Worm (Caenorhabditis elegans): ENCODE measurements around the gene hlh-6.

Gene hlh-6

ce11 chrII:9591071-9591470 is 23.6 kb downstream of the hlh-6 start, which contains the start of the genes E02H1.1 and tag-124 (continued):
- TF ChIP-seq nhr-85 (tag) (peak; percentile 97), ceh-8 (GFP tag; optimal IDR thresholded peaks at IDR 0.05) (peak; percentile 47), egl-27 (tag; optimal IDR thresholded peaks at IDR 0.05) (no peak), blmp-1 (tag; optimal IDR thresholded peaks at IDR 0.05) (peak; percentile 50), nhr-20 (tag; optimal IDR thresholded peaks at IDR 0.05) (peak; percentile 94), skn-1 (tag; optimal IDR thresholded peaks at IDR 0.05) (peak; percentile 62), nhr-90 (tag; optimal IDR thresholded peaks at IDR 0.05; ENCODE audit: poor library complexity) (peak; percentile 94), Y116A8C.19 (tag; optimal IDR thresholded peaks at IDR 0.05; ENCODE audit: borderline replicate concordance) (peak; percentile 93), nhr-47 (tag; optimal IDR thresholded peaks at IDR 0.05) (peak; percentile 93), sox-4 (tag; optimal IDR thresholded peaks at IDR 0.05) (peak; percentile 95), elt-2 (tag; optimal IDR thresholded peaks at IDR 0.05) (peak; percentile 88), pqm-1 (tag; optimal IDR thresholded peaks at IDR 0.05) (no peak), ztf-11 (tag; optimal IDR thresholded peaks at IDR 0.05) (peak in 1 of 2 experiments; percentile 97), rnt-1 (tag; optimal IDR thresholded peaks at IDR 0.05) (peak; percentile 99), lin-14 (GFP tag; optimal IDR thresholded peaks at IDR 0.05) (peak; percentile 86), ces-1 (GFP tag; optimal IDR thresholded peaks at IDR 0.05) (no peak), fos-1 (tag; optimal IDR thresholded peaks at IDR 0.05) (peak; percentile 61), pag-3 (tag; optimal IDR thresholded peaks at IDR 0.05; ENCODE audit: borderline replicate concordance, insufficient read depth) (no peak), nhr-77 (tag; optimal IDR thresholded peaks at IDR 0.05) (no peak), snpc-4 (tag; optimal IDR thresholded peaks at IDR 0.05) (peak; percentile 38), mef-2 (tag; optimal IDR thresholded peaks at IDR 0.05) (no peak), sup-37 (GFP tag; optimal IDR thresholded peaks at IDR 0.05) (peak; percentile 60), ceh-82 (tag; optimal IDR thresholded peaks at IDR 0.05) (peak; percentile 52 to 66 (median 65)), nhr-71 (tag; optimal IDR thresholded peaks at IDR 0.05) (peak; percentile 93), nhr-19 (GFP tag; conservative IDR thresholded peaks at IDR 0.05) (peak; percentile 97), vab-15 (tag; optimal IDR thresholded peaks at IDR 0.05) (peak; percentile 65), C34B4.2 (tag; optimal IDR thresholded peaks at IDR 0.05) (peak; percentile 37), tbx-2 (tag; optimal IDR thresholded peaks at IDR 0.05) (peak; percentile 93), irx-1 (tag; optimal IDR thresholded peaks at IDR 0.05) (peak; percentile 97), hpl-2 (GFP tag; optimal IDR thresholded peaks at IDR 0.05) (no peak), swsn-7 (tag; optimal IDR thresholded peaks at IDR 0.05) (peak; percentile 91), nhr-237 (tag; optimal IDR thresholded peaks at IDR 0.05) (no peak), hlh-4 (tag; optimal IDR thresholded peaks at IDR 0.05) (peak; percentile 66), ama-1 (optimal IDR thresholded peaks at IDR 0.05) (no peak), fkh-4 (tag; optimal IDR thresholded peaks at IDR 0.05; ENCODE audit: borderline replicate concordance) (peak; percentile 96), lsy-2 (tag; optimal IDR thresholded peaks at IDR 0.05) (peak; percentile 84 to 88), aly-2 (tag; optimal IDR thresholded peaks at IDR 0.05) (peak; percentile 57), ets-5 (GFP tag; IDR thresholded peaks at IDR 0.05) (no peak), efl-1 (optimal IDR thresholded peaks at IDR 0.05) (peak; percentile 75 to 81), efl-1 (GFP tag; optimal IDR thresholded peaks at IDR 0.05 in 1 of 2) (peak; percentile 75 to 97), sptf-1 (tag; optimal IDR thresholded peaks at IDR 0.05) (no peak), unc-98 (GFP tag; IDR thresholded peaks at IDR 0.05) (peak; percentile 80), mdl-1 (tag; optimal IDR thresholded peaks at IDR 0.05) (peak in 1 of 2 experiments; percentile 65), ztf-4 (tag; optimal IDR thresholded peaks at IDR 0.05) (peak; percentile 79), hlh-17 (GFP tag; optimal IDR thresholded peaks at IDR 0.05; ENCODE audit: borderline replicate concordance) (no peak), C16A3.4 (tag; optimal IDR thresholded peaks at IDR 0.05) (peak; percentile 23), nhr-28 (tag; optimal IDR thresholded peaks at IDR 0.05) (no peak), unc-30 (tag; optimal IDR thresholded peaks at IDR 0.05) (peak; percentile 7), lir-3 (tag; optimal IDR thresholded peaks at IDR 0.05; ENCODE audit: poor library complexity) (peak; percentile 98), jun-1 (tag; optimal IDR thresholded peaks at IDR 0.05) (peak; percentile 42), fkh-10 (GFP tag; optimal IDR thresholded peaks at IDR 0.05) (no peak), nhr-76 (tag; optimal IDR thresholded peaks at IDR 0.05) (no peak), C04F5.9 (tag; optimal IDR thresholded peaks at IDR 0.05) (peak; percentile 92), nhr-12 (tag; optimal IDR thresholded peaks at IDR 0.05) (no peak)

Data from whole organism, L1 larva.